Worm (Caenorhabditis elegans) whole organism, L1 larva: Measurements from ENCODE around the gene ckb-1.

Experiments
- C04F5.9 ChIP-seq: sonication (generic microtip); optimal IDR thresholded peaks from 2 replicates; lab custom pipeline; 2016; ENCODE audit warnings: missing genetic modification characterization, missing compliant biosample characterization
- ama-1 ChIP-seq: fragments of 150-350 bp; optimal IDR thresholded peaks from 2 replicates; lab custom pipeline; 2014
- blmp-1 ChIP-seq: fragments of 150-350 bp; optimal IDR thresholded peaks from 2 replicates; lab custom pipeline; 2014; ENCODE audit warnings: missing biosample characterization, missing genetic modification characterization
- ceh-63 ChIP-seq: fragments of 200-800 bp; sonication (Bioruptor generic); optimal IDR thresholded peaks from 2 replicates; lab custom pipeline; 2018; ENCODE audit warnings: mild to moderate bottlenecking, missing genetic modification characterization, missing compliant biosample characterization
- ceh-82 ChIP-seq, 3 experiments: fragments of 150-350 bp in 1 of 3; sonication (generic microtip) in 2 of 3; optimal IDR thresholded peaks; 2 replicates each; lab custom pipeline; 2014 to 2017; ENCODE audit warnings: missing biosample characterization in 3 of 3, missing genetic modification characterization in 3 of 3
- ceh-88 ChIP-seq: fragments of 200-800 bp; sonication (Bioruptor generic); IDR thresholded peaks from 2 replicates; pipeline ENCODE4 v1.3.6; 2022; ENCODE audit warnings: missing genetic modification characterization, missing compliant biosample characterization
- dpl-1 ChIP-seq, 3 experiments: fragments of 150-350 bp in 2 of 3; sonication (generic microtip) in 1 of 3; optimal IDR thresholded peaks; 2 replicates each; lab custom pipeline; 2014 to 2017; ENCODE audit warnings: missing biosample characterization in 3 of 3, missing genetic modification characterization in 3 of 3, missing genetic modification reagents in 3 of 3
- dsc-1 ChIP-seq: sonication (generic microtip); optimal IDR thresholded peaks from 2 replicates; lab custom pipeline; 2016; ENCODE audit warnings: mild to moderate bottlenecking, missing genetic modification characterization, missing compliant biosample characterization
- efl-1 ChIP-seq, 4 experiments: fragments of 150-350 bp; optimal IDR thresholded peaks in 3 of 4; peaks in 1 of 4; 1 replicate in 1 of 4; 2 replicates in 3 of 4; lab custom pipeline; 2014; ENCODE audit warnings: missing biosample characterization in 2 of 4, missing genetic modification characterization in 2 of 4, missing genetic modification reagents in 2 of 4
- egl-13 ChIP-seq: sonication (generic microtip); optimal IDR thresholded peaks from 2 replicates; lab custom pipeline; 2016; ENCODE audit warnings: missing genotype, missing genetic modification reagents, missing genetic modification characterization, missing compliant biosample characterization
- egl-27 ChIP-seq, 2 experiments: fragments of 150-350 bp in 1 of 2; sonication (generic microtip); optimal IDR thresholded peaks; 3 replicates each; lab custom pipeline; 2017 to 2018; ENCODE audit warnings: missing biosample characterization in 2 of 2, missing genetic modification characterization in 2 of 2, missing genetic modification reagents in 2 of 2
- elt-2 ChIP-seq: sonication (generic microtip); optimal IDR thresholded peaks from 2 replicates; lab custom pipeline; 2016; ENCODE audit warnings: missing genetic modification characterization, mild to moderate bottlenecking, inconsistent platforms, missing compliant biosample characterization, missing genetic modification reagents
- ets-5 ChIP-seq: fragments of 200-800 bp; sonication (Bioruptor generic); IDR thresholded peaks from 2 replicates; pipeline ENCODE4 v1.3.6; 2022; ENCODE audit warnings: missing genetic modification characterization, missing compliant biosample characterization
- fkh-4 ChIP-seq: sonication (generic microtip); optimal IDR thresholded peaks from 2 replicates; lab custom pipeline; 2016; ENCODE audit warnings: missing compliant biosample characterization, missing genetic modification characterization, borderline replicate concordance
- fkh-8 ChIP-seq: sonication (generic microtip); optimal IDR thresholded peaks from 2 replicates; lab custom pipeline; 2016; ENCODE audit warnings: mild to moderate bottlenecking, missing genetic modification characterization, missing compliant biosample characterization
- fos-1 ChIP-seq: fragments of 150-350 bp; optimal IDR thresholded peaks from 2 replicates; lab custom pipeline; 2014; ENCODE audit warnings: missing biosample characterization, missing genetic modification characterization
- hlh-4 ChIP-seq: sonication (generic microtip); optimal IDR thresholded peaks from 2 replicates; lab custom pipeline; 2016; ENCODE audit warnings: mild to moderate bottlenecking, missing genetic modification characterization, missing compliant biosample characterization
- irx-1 ChIP-seq: sonication (generic microtip); optimal IDR thresholded peaks from 2 replicates; lab custom pipeline; 2016; ENCODE audit warnings: missing genetic modification characterization, missing compliant biosample characterization
- isw-1 ChIP-seq: fragments of 200-800 bp; sonication (Bioruptor generic); IDR thresholded peaks from 2 replicates; pipeline ENCODE4 v1.3.6; 2022; ENCODE audit warnings: missing genetic modification characterization, missing compliant biosample characterization
- jun-1 ChIP-seq: fragments of 150-350 bp; optimal IDR thresholded peaks from 2 replicates; lab custom pipeline; 2014; ENCODE audit warnings: missing biosample characterization, missing genetic modification reagents, missing genetic modification characterization
- lin-13 ChIP-seq: fragments of 150-350 bp; optimal IDR thresholded peaks from 2 replicates; lab custom pipeline; 2014; ENCODE audit warnings: missing biosample characterization, missing genetic modification reagents, missing genetic modification characterization
- lin-14 ChIP-seq: fragments of 200-800 bp; sonication (Bioruptor generic); optimal IDR thresholded peaks from 2 replicates; lab custom pipeline; 2018; ENCODE audit warnings: mild to moderate bottlenecking, missing genetic modification characterization, moderate library complexity, missing compliant biosample characterization
- lin-15B ChIP-seq: fragments of 150-350 bp; sonication (generic microtip); optimal IDR thresholded peaks from 3 replicates; lab custom pipeline; 2014; ENCODE audit warnings: missing biosample characterization, missing genetic modification characterization
- lin-35 ChIP-seq, 2 experiments: fragments of 150-350 bp; optimal IDR thresholded peaks; 2 replicates each; lab custom pipeline; 2014; ENCODE audit warnings: missing biosample characterization in 2 of 2, missing genetic modification characterization in 2 of 2, missing genetic modification reagents in 2 of 2
- lsy-2 ChIP-seq, 2 experiments: fragments of 150-350 bp; optimal IDR thresholded peaks; 2 replicates each; lab custom pipeline; 2014; ENCODE audit warnings: missing biosample characterization in 2 of 2, missing genetic modification characterization in 2 of 2
- mdl-1 ChIP-seq, 2 experiments: fragments of 150-350 bp; optimal IDR thresholded peaks; 2 replicates each; lab custom pipeline; 2014 to 2017; ENCODE audit warnings: missing biosample characterization in 2 of 2, missing genetic modification characterization in 2 of 2, inconsistent platforms in 1 of 2
- mep-1 ChIP-seq: fragments of 150-350 bp; optimal IDR thresholded peaks from 2 replicates; lab custom pipeline; 2014; ENCODE audit warnings: missing biosample characterization, missing genetic modification characterization
- nhr-11 ChIP-seq: fragments of 150-350 bp; optimal IDR thresholded peaks from 2 replicates; lab custom pipeline; 2014; ENCODE audit warnings: missing biosample characterization, missing genetic modification characterization
- nhr-19 ChIP-seq: fragments of 200-800 bp; sonication (Bioruptor generic); conservative IDR thresholded peaks from 2 replicates; pipeline ENCODE4 v1.3.6; 2022; ENCODE audit warnings: missing genetic modification characterization, missing compliant biosample characterization
- nhr-47 ChIP-seq: sonication (generic microtip); optimal IDR thresholded peaks from 2 replicates; lab custom pipeline; 2016; ENCODE audit warnings: mild to moderate bottlenecking, missing genetic modification characterization, moderate library complexity, missing compliant biosample characterization
- nhr-71 ChIP-seq: sonication (generic microtip); optimal IDR thresholded peaks from 2 replicates; lab custom pipeline; 2016; ENCODE audit warnings: mild to moderate bottlenecking, missing genetic modification characterization, moderate library complexity, missing compliant biosample characterization
- nhr-84 ChIP-seq: sonication (generic microtip); optimal IDR thresholded peaks from 2 replicates; lab custom pipeline; 2017; ENCODE audit warnings: missing biosample characterization, missing genetic modification characterization
- nhr-85 ChIP-seq: sonication (generic microtip); peaks from one replicate; lab custom pipeline; 2016; ENCODE audit warnings: missing genetic modification characterization, inconsistent platforms, missing compliant biosample characterization
- nhr-90 ChIP-seq: sonication (generic microtip); optimal IDR thresholded peaks from 2 replicates; lab custom pipeline; 2016; ENCODE audit warnings: mild to moderate bottlenecking, missing genetic modification characterization, missing compliant biosample characterization; ENCODE audit not compliant: poor library complexity
- pax-3 ChIP-seq: fragments of 200-800 bp; sonication (Bioruptor generic); optimal IDR thresholded peaks from 2 replicates; lab custom pipeline; 2018; ENCODE audit warnings: mild to moderate bottlenecking, missing genetic modification characterization, moderate library complexity, missing compliant biosample characterization
- pqm-1 ChIP-seq: sonication (generic microtip); optimal IDR thresholded peaks from 3 replicates; lab custom pipeline; 2017; ENCODE audit warnings: missing biosample characterization, missing genetic modification characterization
- rnt-1 ChIP-seq: sonication (generic microtip); optimal IDR thresholded peaks from 2 replicates; lab custom pipeline; 2016; ENCODE audit warnings: mild to moderate bottlenecking, missing genetic modification characterization, moderate library complexity, missing compliant biosample characterization
- skn-1 ChIP-seq: fragments of 150-350 bp; optimal IDR thresholded peaks from 2 replicates; lab custom pipeline; 2014; ENCODE audit warnings: missing biosample characterization, missing genetic modification characterization
- snpc-4 ChIP-seq: fragments of 150-350 bp; optimal IDR thresholded peaks from 2 replicates; lab custom pipeline; 2014; ENCODE audit warnings: missing biosample characterization, missing genetic modification characterization
- snu-23 ChIP-seq: sonication (generic microtip); optimal IDR thresholded peaks from 2 replicates; lab custom pipeline; 2016; ENCODE audit warnings: missing genetic modification characterization, missing compliant biosample characterization
- sox-4 ChIP-seq: sonication (generic microtip); optimal IDR thresholded peaks from 2 replicates; lab custom pipeline; 2016; ENCODE audit warnings: missing genetic modification characterization, missing compliant biosample characterization
- sptf-1 ChIP-seq: fragments of 150-350 bp; optimal IDR thresholded peaks from 2 replicates; lab custom pipeline; 2014; ENCODE audit warnings: missing biosample characterization, missing genetic modification characterization
- swsn-7 ChIP-seq: sonication (generic microtip); optimal IDR thresholded peaks from 2 replicates; lab custom pipeline; 2016; ENCODE audit warnings: missing genetic modification characterization, missing compliant biosample characterization
- unc-86 ChIP-seq: sonication (generic microtip); optimal IDR thresholded peaks from 2 replicates; lab custom pipeline; 2016; ENCODE audit warnings: missing genetic modification characterization, missing compliant biosample characterization
- unc-98 ChIP-seq: fragments of 200-800 bp; sonication (Bioruptor generic); IDR thresholded peaks from 2 replicates; pipeline ENCODE4 v1.3.6; 2022; ENCODE audit warnings: missing genetic modification characterization, missing compliant biosample characterization
- xbp-1 ChIP-seq: sonication (generic microtip); optimal IDR thresholded peaks from 2 replicates; lab custom pipeline; 2016; ENCODE audit warnings: missing genetic modification characterization, missing compliant biosample characterization
- zip-4 ChIP-seq: fragments of 200-800 bp; sonication (Bioruptor generic); optimal IDR thresholded peaks from 2 replicates; lab custom pipeline; 2018; ENCODE audit warnings: mild to moderate bottlenecking, missing genetic modification characterization, moderate library complexity, missing compliant biosample characterization
- ztf-11 ChIP-seq, 2 experiments: sonication (generic microtip); optimal IDR thresholded peaks; 2 replicates each; lab custom pipeline; 2016 to 2017; ENCODE audit warnings: missing genetic modification characterization in 2 of 2, missing biosample characterization in 1 of 2, missing compliant biosample characterization in 1 of 2

Gene ckb-1

DNA sequence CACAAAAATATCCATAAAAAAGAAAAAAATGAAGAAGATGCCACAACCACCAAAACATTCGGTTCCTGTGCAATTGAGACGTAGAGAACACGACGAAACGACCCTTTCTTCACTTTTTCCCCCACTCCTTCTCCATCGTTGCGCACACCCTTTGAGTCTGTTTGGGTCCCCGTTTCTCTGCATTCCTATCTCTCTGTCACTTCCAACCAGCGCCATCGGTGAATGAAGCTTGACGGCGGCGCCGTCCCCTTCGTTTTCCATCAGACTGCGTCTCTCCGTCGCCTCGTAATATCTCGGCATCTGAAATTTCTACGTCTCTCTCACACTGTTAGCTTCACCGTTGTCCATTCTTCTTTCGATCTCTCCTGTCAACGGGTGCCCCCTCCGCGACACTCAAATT, 29.5 kb upstream of the ckb-1 start:
- peak in 1 of 2 experiments; percentile 37 for TF ChIP-seq lin-35 (GFP tag; optimal IDR thresholded peaks at IDR 0.05; lab: Kevin White, UChicago)
- peak; percentile 25 for TF ChIP-seq snu-23 (GFP tag; lab: Kevin White, UChicago)
- peak; percentile 66 for TF ChIP-seq fkh-8
- peak in 2 of 3 experiments; percentile 36 to 41 for TF ChIP-seq ceh-82 (tag; optimal IDR thresholded peaks at IDR 0.05; lab: Kevin White, UChicago)
- peak; percentile 40 for TF ChIP-seq nhr-47 (tag; lab: Kevin White, UChicago)
- no peak for TF ChIP-seq nhr-11 (tag; lab: Kevin White, UChicago)
- TF ChIP-seq lsy-2 (tag; optimal IDR thresholded peaks at IDR 0.05; lab: Kevin White, UChicago), result peak in 1 of 2 experiments; percentile 46
- peak; percentile 9 for TF ChIP-seq xbp-1 (tag; lab: Kevin White, UChicago)
- peak; percentile 39; the same call in 1 of the 2 replicates for TF ChIP-seq isw-1
- TF ChIP-seq unc-86 (tag; lab: Kevin White, UChicago), result peak; percentile 40
- peak; percentile 7 for TF ChIP-seq blmp-1 (tag; lab: Kevin White, UChicago)
- TF ChIP-seq nhr-71, result peak; percentile 34
- TF ChIP-seq dpl-1 (GFP tag; optimal IDR thresholded peaks at IDR 0.05; lab: Kevin White, UChicago), result peak in 1 of 3 experiments; percentile 8
- TF ChIP-seq lin-14 (GFP tag; lab: Kevin White, UChicago), result peak; percentile 86
- TF ChIP-seq jun-1 (tag; lab: Kevin White, UChicago), result peak; percentile 41
- no peak for TF ChIP-seq snpc-4 (tag; lab: Kevin White, UChicago)
- TF ChIP-seq swsn-7 (tag; lab: Kevin White, UChicago), result peak; percentile 31
- TF ChIP-seq efl-1 (optimal IDR thresholded peaks at IDR 0.05; lab: Kevin White, UChicago), result peak in 1 of 2 experiments; percentile 48
- TF ChIP-seq efl-1 (GFP tag; optimal IDR thresholded peaks at IDR 0.05 in 1 of 2; lab: Kevin White, UChicago), result peak; percentile 19 to 24
- TF ChIP-seq elt-2 (tag; lab: Kevin White, UChicago), result no peak
- peak in 1 of 2 experiments; percentile 25 for TF ChIP-seq ztf-11 (tag; optimal IDR thresholded peaks at IDR 0.05; lab: Kevin White, UChicago)
- no peak for TF ChIP-seq egl-27 (tag; optimal IDR thresholded peaks at IDR 0.05; lab: Kevin White, UChicago)
- TF ChIP-seq, all 84 proteins: peak for 17

DNA sequence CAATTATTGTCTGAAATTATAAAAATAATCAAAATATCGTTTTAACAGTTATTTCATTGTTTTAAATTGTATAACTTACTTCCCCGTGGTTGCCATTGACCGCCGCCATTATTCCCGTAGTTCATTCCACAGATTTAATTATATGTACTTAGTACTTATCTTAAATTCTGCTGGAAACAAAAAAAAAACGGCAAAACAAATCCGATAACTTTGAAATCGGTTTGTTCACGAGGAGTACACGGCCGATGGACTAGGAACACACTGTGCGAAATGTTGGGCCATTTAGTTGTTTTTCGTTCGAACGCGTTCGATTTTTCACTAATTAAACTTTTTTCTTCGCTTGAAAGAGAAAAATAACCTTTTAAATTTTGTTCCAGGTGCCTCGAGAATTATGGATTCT, 22.0 kb upstream of the ckb-1 start, which contains the start of the genes B0285.3 and lcmt-1:
TSS of gene B0285.3 (minus strand) at position 267 of the 400 bp plus-strand sequence.
TSS of gene lcmt-1 (plus strand) at position 377 of the 400 bp plus-strand sequence.
- TF ChIP-seq irx-1, result peak; percentile 79
- peak; percentile 70 for TF ChIP-seq nhr-90 (tag; lab: Kevin White, UChicago)
- TF ChIP-seq rnt-1 (tag; lab: Kevin White, UChicago), result peak; percentile 94
- TF ChIP-seq fos-1 (tag; lab: Kevin White, UChicago), result no peak
- TF ChIP-seq nhr-19 (GFP tag; lab: Robert Waterston, UW), result peak; percentile 49
- TF ChIP-seq mdl-1 (tag; optimal IDR thresholded peaks at IDR 0.05; lab: Kevin White, UChicago), result no peak
- TF ChIP-seq ama-1, result no peak
- peak; percentile 33 for TF ChIP-seq skn-1 (tag; lab: Kevin White, UChicago)
- TF ChIP-seq lsy-2 (tag; optimal IDR thresholded peaks at IDR 0.05; lab: Kevin White, UChicago), result peak; percentile 51 to 59
- TF ChIP-seq elt-2 (tag; lab: Kevin White, UChicago), result no peak
- TF ChIP-seq xbp-1 (tag; lab: Kevin White, UChicago), result peak; percentile 67
- TF ChIP-seq pqm-1 (tag; lab: Kevin White, UChicago), result no peak
- no peak for TF ChIP-seq nhr-84 (tag; lab: Kevin White, UChicago)
- peak in 2 of 3 experiments; percentile 8 to 26 for TF ChIP-seq ceh-82 (tag; optimal IDR thresholded peaks at IDR 0.05; lab: Kevin White, UChicago)
- peak; percentile 42 for TF ChIP-seq hlh-4
- TF ChIP-seq nhr-71, result peak; percentile 73
- no peak for TF ChIP-seq sptf-1 (tag; lab: Kevin White, UChicago)
- TF ChIP-seq snu-23 (GFP tag; lab: Kevin White, UChicago), result peak; percentile 68
- TF ChIP-seq lin-35 (GFP tag; optimal IDR thresholded peaks at IDR 0.05; lab: Kevin White, UChicago), result peak; percentile 31 to 50
- TF ChIP-seq egl-27 (tag; optimal IDR thresholded peaks at IDR 0.05; lab: Kevin White, UChicago), result no peak
- peak; percentile 3 for TF ChIP-seq lin-15B (tag; lab: Kevin White, UChicago)
- TF ChIP-seq ztf-11 (tag; optimal IDR thresholded peaks at IDR 0.05; lab: Kevin White, UChicago), result peak in 1 of 2 experiments; percentile 84
- TF ChIP-seq ceh-63 (GFP tag; lab: Kevin White, UChicago), result no peak
- peak; percentile 31 for TF ChIP-seq unc-86 (tag; lab: Kevin White, UChicago)
- TF ChIP-seq blmp-1 (tag; lab: Kevin White, UChicago), result peak; percentile 31
- peak; percentile 41 for TF ChIP-seq egl-13
- no peak for TF ChIP-seq unc-98 (GFP tag; lab: Robert Waterston, UW)
- peak; percentile 75 for TF ChIP-seq fkh-4 (tag; lab: Kevin White, UChicago)
- peak; percentile 51 for TF ChIP-seq C04F5.9 (tag; lab: Kevin White, UChicago)
- TF ChIP-seq mep-1 (tag; lab: Kevin White, UChicago), result peak; percentile 70
- TF ChIP-seq ets-5 (GFP tag; lab: Robert Waterston, UW), result no peak
- TF ChIP-seq sox-4 (tag; lab: Kevin White, UChicago), result peak; percentile 58
- TF ChIP-seq dsc-1, result peak; percentile 75
- peak; percentile 82 for TF ChIP-seq nhr-85 (tag; lab: Kevin White, UChicago)
- TF ChIP-seq lin-13 (GFP tag; lab: Kevin White, UChicago), result no peak
- peak; percentile 61 for TF ChIP-seq swsn-7 (tag; lab: Kevin White, UChicago)
- peak; percentile 12 for TF ChIP-seq pax-3 (tag; lab: Kevin White, UChicago)
- no peak for TF ChIP-seq zip-4
- no peak for TF ChIP-seq ceh-88 (GFP tag; lab: Robert Waterston, UW)
